Worm (Caenorhabditis elegans): Measurements from ENCODE around the gene srw-112.

Gene srw-112

DNA sequence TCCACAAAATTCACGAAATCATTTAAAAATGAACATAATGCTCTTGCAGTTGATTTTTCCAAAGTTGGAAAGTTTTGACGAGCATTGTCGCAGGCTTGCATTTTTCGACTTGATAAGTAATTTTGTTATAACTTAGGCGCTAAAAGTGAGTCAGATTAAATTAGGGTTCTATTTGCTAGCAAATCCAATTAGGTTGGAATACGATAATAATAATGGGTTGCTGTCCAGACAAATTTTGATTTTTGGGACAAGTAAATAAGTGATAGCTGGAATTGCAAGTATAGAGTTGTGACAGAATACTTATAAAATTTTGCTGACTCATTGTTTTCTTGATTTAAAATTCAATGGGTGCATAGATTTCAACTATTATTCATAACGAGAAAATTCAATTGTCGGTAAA, at the start of gene srw-112:
Gene srw-112, minus strand, starts transcription at position 101 of the 400 bp plus-strand sequence.
- TF ChIP-seq fkh-8 (tag; optimal IDR thresholded peaks at IDR 0.05) (peak; percentile 0), ets-5 (GFP tag; IDR thresholded peaks at IDR 0.05) (no peak)

ce11 chrV:3054254-3054653, 48.4 kb upstream of the srw-112 start, which contains the start of gene C50H11.8:
C50H11.8 (plus strand) TSS chrV:3054554.
- TF ChIP-seq efl-1 (optimal IDR thresholded peaks at IDR 0.05) = no peak
- TF ChIP-seq efl-1 (GFP tag; optimal IDR thresholded peaks at IDR 0.05 in 1 of 2) = peak in 1 of 2 experiments; percentile 18
- TF ChIP-seq fkh-10 (GFP tag; optimal IDR thresholded peaks at IDR 0.05) = no peak

DNA sequence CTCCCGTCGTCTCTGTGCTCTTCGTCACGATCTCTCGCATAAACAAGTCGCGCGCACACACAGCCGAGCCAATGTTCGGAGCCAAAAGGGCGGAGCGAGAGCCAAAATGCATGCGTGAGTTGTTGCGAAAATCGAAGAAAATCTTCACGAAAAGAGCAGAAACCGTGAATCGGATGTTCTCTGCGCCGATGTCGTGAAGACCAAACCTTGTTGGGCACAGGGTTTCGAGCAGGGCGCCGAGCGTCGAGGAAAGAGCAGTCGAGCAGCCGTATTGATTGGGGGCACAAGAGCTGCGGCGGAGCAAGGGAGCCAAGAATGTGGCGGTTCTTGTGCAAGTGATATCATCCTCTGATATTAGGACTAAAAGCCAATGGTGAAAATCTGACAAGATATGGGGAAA, 40.5 kb upstream of the srw-112 start:
- TF ChIP-seq nhr-28 (tag; optimal IDR thresholded peaks at IDR 0.05) (no peak), egl-27 (tag; optimal IDR thresholded peaks at IDR 0.05) (no peak), nhr-90 (tag; optimal IDR thresholded peaks at IDR 0.05; ENCODE audit: poor library complexity) (no peak), blmp-1 (tag; optimal IDR thresholded peaks at IDR 0.05) (no peak), nhr-12 (tag; optimal IDR thresholded peaks at IDR 0.05) (no peak), unc-30 (tag; optimal IDR thresholded peaks at IDR 0.05) (no peak), rnt-1 (tag; optimal IDR thresholded peaks at IDR 0.05) (no peak), pag-3 (tag; optimal IDR thresholded peaks at IDR 0.05; ENCODE audit: borderline replicate concordance, insufficient read depth) (no peak), elt-3 (tag; optimal IDR thresholded peaks at IDR 0.05) (no peak), aly-2 (tag; optimal IDR thresholded peaks at IDR 0.05) (no peak), isw-1 (GFP tag; IDR thresholded peaks at IDR 0.05) (no peak), nhr-11 (tag; optimal IDR thresholded peaks at IDR 0.05) (no peak), fkh-8 (tag; optimal IDR thresholded peaks at IDR 0.05) (no peak), nhr-20 (tag; optimal IDR thresholded peaks at IDR 0.05) (no peak), lin-14 (GFP tag; optimal IDR thresholded peaks at IDR 0.05) (no peak), lsy-2 (tag; optimal IDR thresholded peaks at IDR 0.05) (no peak), nhr-85 (tag) (no peak), ceh-63 (GFP tag; optimal IDR thresholded peaks at IDR 0.05) (no peak)

DNA sequence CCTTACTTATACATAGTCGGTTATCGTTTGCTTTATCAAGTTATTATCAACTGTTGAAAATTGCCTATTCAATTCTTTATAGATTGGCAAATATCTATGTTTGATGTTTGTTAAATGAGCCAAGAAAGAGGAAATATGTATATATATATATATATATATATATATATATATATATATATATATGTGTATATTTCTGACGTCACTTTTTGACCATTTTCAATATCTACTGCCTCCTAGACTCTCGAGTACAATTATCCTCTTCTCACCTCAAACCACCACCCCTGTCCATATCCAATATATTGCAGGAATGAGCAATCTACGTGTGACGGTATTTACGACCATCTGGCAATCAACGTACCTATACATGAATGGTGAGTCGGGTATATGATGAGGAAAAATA, 39.0 kb upstream of the srw-112 start, which contains the start of gene F59D6.1:
Gene F59D6.1, plus strand, starts transcription at position 301 of the 400 bp plus-strand sequence.
- TF ChIP-seq dsc-1 (tag; optimal IDR thresholded peaks at IDR 0.05) (no peak), nhr-84 (tag; optimal IDR thresholded peaks at IDR 0.05) (no peak), elt-2 (tag; optimal IDR thresholded peaks at IDR 0.05) (no peak), unc-62 (GFP tag; optimal IDR thresholded peaks at IDR 0.05) (no peak)

- TF ChIP-seq hlh-17 (GFP tag; optimal IDR thresholded peaks at IDR 0.05; ENCODE audit: borderline replicate concordance) (no peak), C04F5.9 (tag; optimal IDR thresholded peaks at IDR 0.05) (no peak), ceh-90 (tag; optimal IDR thresholded peaks at IDR 0.05) (no peak), ets-5 (GFP tag; IDR thresholded peaks at IDR 0.05) (no peak), unc-30 (tag; optimal IDR thresholded peaks at IDR 0.05) (no peak), lin-15B (tag; optimal IDR thresholded peaks at IDR 0.05) (no peak), nhr-85 (tag) (no peak), nhr-12 (tag; optimal IDR thresholded peaks at IDR 0.05) (no peak), ceh-88 (GFP tag; IDR thresholded peaks at IDR 0.05) (no peak)
Observed at ce11 chrV:3040930-3041329, 35.1 kb upstream of the srw-112 start.

ce11 chrV:3039282-3039681, 33.4 kb upstream of the srw-112 start, which contains the start of gene chpf-2:
chpf-2 (minus strand) TSS chrV:3039382.
- no peak for TF ChIP-seq efl-1 (optimal IDR thresholded peaks at IDR 0.05)
- TF ChIP-seq efl-1 (GFP tag; optimal IDR thresholded peaks at IDR 0.05 in 1 of 2) = no peak
- no peak for TF ChIP-seq pag-3 (tag; optimal IDR thresholded peaks at IDR 0.05; ENCODE audit: borderline replicate concordance, insufficient read depth)
- TF ChIP-seq nhr-20 (tag; optimal IDR thresholded peaks at IDR 0.05) = peak; percentile 37
- peak; percentile 14 for TF ChIP-seq snu-23 (GFP tag; optimal IDR thresholded peaks at IDR 0.05)
- peak; percentile 17 for TF ChIP-seq nhr-85 (tag)
- TF ChIP-seq F16B12.6 (tag; optimal IDR thresholded peaks at IDR 0.05) = no peak
- no peak for TF ChIP-seq ama-1 (optimal IDR thresholded peaks at IDR 0.05)
- no peak for TF ChIP-seq jun-1 (tag; optimal IDR thresholded peaks at IDR 0.05)
- TF ChIP-seq tlp-1 (tag; optimal IDR thresholded peaks at IDR 0.05) = no peak
- no peak for TF ChIP-seq unc-86 (tag; optimal IDR thresholded peaks at IDR 0.05)
- TF ChIP-seq lin-35 (GFP tag; optimal IDR thresholded peaks at IDR 0.05) = peak in 1 of 2 experiments; percentile 11
- TF ChIP-seq sup-37 (GFP tag; optimal IDR thresholded peaks at IDR 0.05) = no peak
- TF ChIP-seq blmp-1 (tag; optimal IDR thresholded peaks at IDR 0.05) = peak; percentile 74
- no peak for TF ChIP-seq ceh-63 (GFP tag; optimal IDR thresholded peaks at IDR 0.05)
- TF ChIP-seq ceh-90 (tag; optimal IDR thresholded peaks at IDR 0.05) = no peak
- TF ChIP-seq nhr-84 (tag; optimal IDR thresholded peaks at IDR 0.05) = no peak
- TF ChIP-seq ceh-82 (tag; optimal IDR thresholded peaks at IDR 0.05) = no peak

Measured in whole organism, L1 larva.